Worm (Caenorhabditis elegans): ENCODE data around the gene gakh-1.

Gene gakh-1

DNA sequence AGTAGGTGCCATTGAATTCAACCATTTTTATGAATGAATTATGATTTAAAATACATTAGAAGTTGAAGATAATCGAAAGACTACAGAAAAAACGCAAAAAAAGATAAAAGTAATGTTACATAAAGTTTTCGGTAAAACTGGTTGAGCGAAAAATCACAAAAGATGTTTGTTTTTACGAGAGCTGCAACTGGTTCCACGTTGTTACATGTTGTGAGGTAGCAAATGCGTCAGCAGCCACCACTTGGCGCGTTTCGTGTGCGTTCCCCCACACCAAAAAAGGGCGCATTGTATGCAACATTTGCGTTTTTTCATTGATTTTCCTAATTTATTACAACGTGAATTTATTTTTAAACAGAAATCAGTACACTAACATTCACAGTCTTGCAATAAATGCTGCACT lies at the start of gene gakh-1 (continued):
- TF ChIP-seq ceh-8 (GFP tag; optimal IDR thresholded peaks at IDR 0.05) (peak; percentile 51), fkh-4 (tag; optimal IDR thresholded peaks at IDR 0.05; ENCODE audit: borderline replicate concordance) (no peak), fos-1 (tag; optimal IDR thresholded peaks at IDR 0.05) (peak; percentile 1), sox-4 (tag; optimal IDR thresholded peaks at IDR 0.05) (peak; percentile 20), tbx-2 (tag; optimal IDR thresholded peaks at IDR 0.05) (peak; percentile 70), pqm-1 (tag; optimal IDR thresholded peaks at IDR 0.05) (no peak), efl-1 (optimal IDR thresholded peaks at IDR 0.05) (peak; percentile 35 to 52), efl-1 (GFP tag; optimal IDR thresholded peaks at IDR 0.05 in 1 of 2) (peak; percentile 50 to 97), mef-2 (tag; optimal IDR thresholded peaks at IDR 0.05) (no peak), egl-13 (tag; optimal IDR thresholded peaks at IDR 0.05) (peak; percentile 28), dsc-1 (tag; optimal IDR thresholded peaks at IDR 0.05) (peak; percentile 74), hpl-2 (GFP tag; optimal IDR thresholded peaks at IDR 0.05) (no peak), egl-27 (tag; optimal IDR thresholded peaks at IDR 0.05) (no peak), ztf-4 (tag; optimal IDR thresholded peaks at IDR 0.05) (no peak), alr-1 (tag; optimal IDR thresholded peaks at IDR 0.05; ENCODE audit: borderline replicate concordance) (no peak), ces-1 (GFP tag; optimal IDR thresholded peaks at IDR 0.05) (no peak), ceh-63 (GFP tag; optimal IDR thresholded peaks at IDR 0.05) (no peak), nhr-19 (GFP tag; conservative IDR thresholded peaks at IDR 0.05) (peak; percentile 63), nhr-11 (tag; optimal IDR thresholded peaks at IDR 0.05) (no peak), pax-3 (tag; optimal IDR thresholded peaks at IDR 0.05) (no peak), xbp-1 (tag; optimal IDR thresholded peaks at IDR 0.05) (peak; percentile 80), zip-4 (GFP tag; optimal IDR thresholded peaks at IDR 0.05) (peak; percentile 41), lsy-2 (tag; optimal IDR thresholded peaks at IDR 0.05) (peak; percentile 61 to 65), nhr-76 (tag; optimal IDR thresholded peaks at IDR 0.05) (no peak), swsn-7 (tag; optimal IDR thresholded peaks at IDR 0.05) (peak; percentile 75), pag-3 (tag; optimal IDR thresholded peaks at IDR 0.05; ENCODE audit: borderline replicate concordance, insufficient read depth) (no peak), mep-1 (tag; optimal IDR thresholded peaks at IDR 0.05) (peak; percentile 60), mab-9 (GFP tag; IDR thresholded peaks at IDR 0.05) (0 out of 2 replicates have a peak, but pooled peaks have one; percentile 10), fkh-10 (GFP tag; optimal IDR thresholded peaks at IDR 0.05) (peak; percentile 25), F16B12.6 (tag; optimal IDR thresholded peaks at IDR 0.05) (peak; percentile 28), C16A3.4 (tag; optimal IDR thresholded peaks at IDR 0.05) (peak; percentile 25)

DNA sequence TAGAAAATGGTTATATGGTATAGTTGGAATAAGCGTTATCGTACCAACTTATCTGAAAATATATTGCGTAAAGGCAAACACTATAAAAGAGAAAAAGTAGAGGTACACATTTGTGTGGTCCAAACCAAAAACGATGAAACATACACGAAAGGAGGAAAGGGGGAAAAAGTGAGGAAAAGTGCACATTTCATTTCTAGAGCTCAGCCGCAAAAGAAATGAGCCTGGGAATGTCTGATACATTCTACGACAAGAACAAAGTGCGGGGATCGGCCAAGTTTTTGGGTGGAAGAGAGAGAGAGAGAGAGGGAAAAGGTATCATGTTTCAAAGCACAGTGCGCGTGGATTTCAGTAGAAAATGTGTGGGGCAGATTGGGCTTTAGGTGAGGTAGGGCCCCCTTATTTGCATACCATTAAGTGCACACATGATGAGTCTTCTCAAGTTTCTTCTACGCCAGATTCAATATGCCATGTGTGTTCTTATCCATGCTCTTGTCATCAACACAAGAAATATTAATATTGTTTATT lies 48.5 kb upstream of the gakh-1 start, which contains the start of gene rgs-6:
Gene rgs-6 (minus strand): TSS at position 51 of the 525 bp plus-strand sequence.
- TF ChIP-seq mdl-1 (tag; optimal IDR thresholded peaks at IDR 0.05) (no peak), ama-1 (optimal IDR thresholded peaks at IDR 0.05) (no peak), mab-9 (GFP tag; IDR thresholded peaks at IDR 0.05) (no peak), C16A3.4 (tag; optimal IDR thresholded peaks at IDR 0.05) (no peak), Y116A8C.19 (tag; optimal IDR thresholded peaks at IDR 0.05; ENCODE audit: borderline replicate concordance) (no peak), xbp-1 (tag; optimal IDR thresholded peaks at IDR 0.05) (no peak), nhr-76 (tag; optimal IDR thresholded peaks at IDR 0.05) (no peak), unc-30 (tag; optimal IDR thresholded peaks at IDR 0.05) (no peak), F16B12.6 (tag; optimal IDR thresholded peaks at IDR 0.05) (no peak), egl-27 (tag; optimal IDR thresholded peaks at IDR 0.05) (no peak), aha-1 (tag; optimal IDR thresholded peaks at IDR 0.05) (no peak), fkh-8 (tag; optimal IDR thresholded peaks at IDR 0.05) (no peak), nhr-19 (GFP tag; conservative IDR thresholded peaks at IDR 0.05) (no peak), nhr-71 (tag; optimal IDR thresholded peaks at IDR 0.05) (no peak)

DNA sequence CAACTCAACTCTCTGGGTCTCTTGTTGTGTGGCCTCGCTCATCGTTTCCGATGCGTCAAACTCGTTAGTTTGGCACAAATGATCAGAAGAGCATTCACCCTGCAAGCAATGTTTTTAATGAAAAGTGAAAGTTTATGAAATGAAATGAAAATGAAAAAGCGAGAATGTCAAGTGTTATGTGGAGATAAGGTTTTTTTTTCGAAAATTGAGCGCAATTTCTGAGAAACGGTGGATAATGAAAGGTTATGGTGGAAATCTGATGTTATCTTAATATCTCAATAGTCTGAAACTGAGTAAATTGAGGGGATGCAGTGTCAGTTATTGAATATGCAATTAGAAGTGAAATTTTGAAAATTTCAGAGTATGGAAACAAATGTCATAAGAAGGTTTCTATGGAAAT lies 39.1 kb upstream of the gakh-1 start, which contains the start of gene gnrr-4:
Gene gnrr-4 (minus strand): TSS at position 101 of the 400 bp plus-strand sequence.
- TF ChIP-seq fkh-8 (tag; optimal IDR thresholded peaks at IDR 0.05) (peak; percentile 39), egl-27 (tag; optimal IDR thresholded peaks at IDR 0.05) (no peak), fos-1 (tag; optimal IDR thresholded peaks at IDR 0.05) (no peak)

All from whole organism, L1 larva.